Worm (Caenorhabditis elegans): Measurements from ENCODE around the gene ZK632.10.
A peak's percentile ranks its signal among the peaks of the same experiment; 100 is the strongest.

Gene ZK632.10

ce11 chrIII:9826005-9826404 lies 1.5 kb downstream of the ZK632.10 start (continued):
- TF ChIP-seq snpc-1.1 (tag; optimal IDR thresholded peaks at IDR 0.05; ENCODE audit: insufficient read depth) = no peak
- peak; percentile 66 for TF ChIP-seq cebp-1 (GFP tag; IDR thresholded peaks at IDR 0.05)
- peak; percentile 61 for TF ChIP-seq cebp-1 (tag; optimal IDR thresholded peaks at IDR 0.05)
- no peak for TF ChIP-seq Y56A3A.18 (GFP tag; IDR thresholded peaks at IDR 0.05)
- TF ChIP-seq egl-44 (GFP tag; IDR thresholded peaks at IDR 0.05) = no peak
- no peak for TF ChIP-seq hrde-1 (tag; optimal IDR thresholded peaks at IDR 0.05; ENCODE audit: borderline replicate concordance)
- TF ChIP-seq fkh-3 (tag; optimal IDR thresholded peaks at IDR 0.05) = no peak
- TF ChIP-seq F39B2.1 (GFP tag; IDR thresholded peaks at IDR 0.05) = no peak
- TF ChIP-seq F23B12.7 (tag; optimal IDR thresholded peaks at IDR 0.05; ENCODE audit: insufficient read depth) = no peak
- no peak for TF ChIP-seq hmg-20 (GFP tag; IDR thresholded peaks at IDR 0.05)
- no peak for TF ChIP-seq athp-1 (tag; optimal IDR thresholded peaks at IDR 0.05)
- TF ChIP-seq egrh-3 (GFP tag; IDR thresholded peaks at IDR 0.05) = no peak
- no peak for TF ChIP-seq snpc-1.3 (tag; optimal IDR thresholded peaks at IDR 0.05; ENCODE audit: insufficient read depth)
- TF ChIP-seq hlh-26 (GFP tag; conservative IDR thresholded peaks at IDR 0.05) = no peak
- no peak for TF ChIP-seq F37B4.10 (GFP tag; IDR thresholded peaks at IDR 0.05)
- TF ChIP-seq ama-1 (optimal IDR thresholded peaks at IDR 0.05) = peak; percentile 79
- no peak for TF ChIP-seq ama-1 (GFP tag; optimal IDR thresholded peaks at IDR 0.05)
- TF ChIP-seq nfyb-1 (GFP tag; IDR thresholded peaks at IDR 0.05) = peak; percentile 55; the same call in 1 of the 2 replicates
- TF ChIP-seq snpc-4 (GFP tag; optimal IDR thresholded peaks at IDR 0.05) = peak; percentile 11
- peak in 1 of 4 experiments; percentile 41 for TF ChIP-seq snpc-4 (tag; optimal IDR thresholded peaks at IDR 0.05)
- no peak for TF ChIP-seq ztf-28 (GFP tag; IDR thresholded peaks at IDR 0.05)
- no peak for TF ChIP-seq ceh-79 (tag; optimal IDR thresholded peaks at IDR 0.05)
- TF ChIP-seq ceh-58 (GFP tag; IDR thresholded peaks at IDR 0.05) = no peak
- TF ChIP-seq nhr-80 (tag; optimal IDR thresholded peaks at IDR 0.05) = peak; percentile 11
- no peak for TF ChIP-seq nhr-120 (GFP tag; IDR thresholded peaks at IDR 0.05)
- no peak for TF ChIP-seq lir-1 (GFP tag; conservative IDR thresholded peaks at IDR 0.05)
- TF ChIP-seq lin-54 (GFP tag; optimal IDR thresholded peaks at IDR 0.05) = peak; percentile 39
- TF ChIP-seq ceh-27 (GFP tag; optimal IDR thresholded peaks at IDR 0.05) = no peak
- TF ChIP-seq lag-1 (GFP tag; IDR thresholded peaks at IDR 0.05) = no peak
- no peak for TF ChIP-seq F49E8.2 (tag; optimal IDR thresholded peaks at IDR 0.05; ENCODE audit: insufficient read depth)
- TF ChIP-seq ztf-26 (tag; optimal IDR thresholded peaks at IDR 0.05) = no peak
- TF ChIP-seq ztf-3 (GFP tag; optimal IDR thresholded peaks at IDR 0.05) = no peak
- TF ChIP-seq hmg-1.2 (GFP tag; IDR thresholded peaks at IDR 0.05) = 0 out of 2 replicates have a peak, but pooled peaks have one; percentile 25
- no peak for TF ChIP-seq ZK185.1 (tag; optimal IDR thresholded peaks at IDR 0.05; ENCODE audit: poor library complexity, severe bottlenecking)
- no peak for TF ChIP-seq B0261.1 (tag; optimal IDR thresholded peaks at IDR 0.05)
- TF ChIP-seq Y95B8A.8 (GFP tag; IDR thresholded peaks at IDR 0.05) = no peak
- no peak for TF ChIP-seq Y53F4B.3 (GFP tag; IDR thresholded peaks at IDR 0.05)

- TF ChIP-seq bed-1 (GFP tag; IDR thresholded peaks at IDR 0.05) (no peak), let-607 (tag; optimal IDR thresholded peaks at IDR 0.05) (peak in 1 of 2 experiments; percentile 30), snpc-4 (GFP tag; optimal IDR thresholded peaks at IDR 0.05) (no peak), snpc-4 (tag; optimal IDR thresholded peaks at IDR 0.05) (no peak), B0035.1 (tag; optimal IDR thresholded peaks at IDR 0.05) (no peak), atf-7 (tag; optimal IDR thresholded peaks at IDR 0.05) (no peak), somi-1 (GFP tag; optimal IDR thresholded peaks at IDR 0.05) (no peak), snpc-1.1 (tag; optimal IDR thresholded peaks at IDR 0.05; ENCODE audit: insufficient read depth) (no peak), snpc-3.4 (tag; optimal IDR thresholded peaks at IDR 0.05) (peak; percentile 26), Y79H2A.3 (GFP tag; conservative IDR thresholded peaks at IDR 0.05) (0 out of 2 replicates have a peak, but pooled peaks have one; percentile 10), cebp-2 (GFP tag; IDR thresholded peaks at IDR 0.05) (no peak), ceh-79 (tag; optimal IDR thresholded peaks at IDR 0.05) (no peak), ama-1 (optimal IDR thresholded peaks at IDR 0.05) (peak; percentile 70), ama-1 (GFP tag; optimal IDR thresholded peaks at IDR 0.05) (no peak), nhr-80 (tag; optimal IDR thresholded peaks at IDR 0.05) (peak; percentile 60), let-526 (GFP tag; IDR thresholded peaks at IDR 0.05) (no peak), tlf-1 (GFP tag; optimal IDR thresholded peaks at IDR 0.05) (no peak)
These were observed 2.3 kb downstream of the ZK632.10 start, which contains the start of gene ZK632.9 for ce11 chrIII:9825073-9825828. Gene ZK632.9 (minus strand): TSS chrIII:9825432.

Data from whole organism, young adult.